Worm (Caenorhabditis elegans): ENCODE measurements around the gene T06E6.10.

DNA sequence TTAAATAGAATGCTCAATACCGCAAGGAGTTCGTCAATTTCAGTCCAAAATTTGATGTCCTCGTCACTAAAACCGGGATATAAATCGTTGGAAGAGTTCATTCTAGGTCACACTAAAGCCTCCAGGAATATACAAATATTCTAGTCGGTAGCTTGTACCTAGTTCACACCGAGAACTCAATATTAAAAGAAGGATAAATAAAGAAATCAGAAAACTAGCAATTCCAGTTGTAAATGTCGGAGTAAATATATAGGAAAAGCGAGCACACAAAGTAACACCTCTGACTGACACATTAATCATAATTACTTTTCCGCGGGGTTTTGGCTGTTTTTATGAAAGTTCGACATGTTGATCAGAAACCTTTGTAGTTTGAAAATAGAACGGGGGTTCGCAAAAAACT, 33.5 kb downstream of the T06E6.10 start, which contains the start of gene srw-33:
- TF ChIP-seq nhr-76 (tag; optimal IDR thresholded peaks at IDR 0.05) (no peak), nhr-25 (tag; optimal IDR thresholded peaks at IDR 0.05; ENCODE audit: borderline replicate concordance, insufficient read depth) (no peak), unc-62 (GFP tag; optimal IDR thresholded peaks at IDR 0.05 in 1 of 2) (no peak), unc-62 (tag; optimal IDR thresholded peaks at IDR 0.05) (no peak), skn-1 (tag; optimal IDR thresholded peaks at IDR 0.05) (no peak), pqm-1 (tag; optimal IDR thresholded peaks at IDR 0.05) (no peak), ces-1 (GFP tag; optimal IDR thresholded peaks at IDR 0.05) (no peak), ceh-82 (tag; optimal IDR thresholded peaks at IDR 0.05) (no peak), dve-1 (tag; optimal IDR thresholded peaks at IDR 0.05; ENCODE audit: insufficient read depth) (no peak), hlh-30 (tag; optimal IDR thresholded peaks at IDR 0.05; ENCODE audit: insufficient read depth) (no peak), nhr-237 (tag; optimal IDR thresholded peaks at IDR 0.05) (no peak), F10B5.3 (tag; optimal IDR thresholded peaks at IDR 0.05) (no peak), zfp-3 (GFP tag; conservative IDR thresholded peaks at IDR 0.05) (no peak), fkh-10 (GFP tag; optimal IDR thresholded peaks at IDR 0.05) (no peak)
